Fruit fly (Drosophila melanogaster): ENCODE measurements around the gene nebu.

nebu gene

DNA sequence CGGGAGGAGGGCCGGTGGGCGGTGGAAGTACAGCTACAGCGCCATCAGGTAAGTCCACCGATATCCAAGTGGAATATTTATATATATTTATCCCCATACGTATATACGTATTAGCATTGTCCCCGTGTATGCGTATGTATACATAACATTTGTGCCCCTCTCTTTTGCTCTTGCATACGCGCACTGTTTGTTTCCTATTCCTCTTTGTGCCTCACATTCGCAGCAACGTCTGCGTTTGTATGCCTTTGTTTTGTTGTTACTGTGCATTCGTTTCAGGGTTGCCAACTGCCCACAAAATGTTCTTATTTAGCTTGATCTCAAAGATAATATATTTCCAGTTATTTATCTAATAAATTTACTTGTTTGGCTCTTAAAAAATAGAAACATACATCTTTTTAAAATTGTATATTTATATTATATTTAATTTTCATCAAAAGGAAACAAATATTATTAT, 36.6 kb downstream of the nebu start (continued):
- TF ChIP-seq jing (GFP tag; optimal IDR thresholded peaks at IDR 0.05) (no peak), CG10959 (GFP tag; IDR thresholded peaks at IDR 0.05) (no peak), CG4617 (GFP tag; optimal IDR thresholded peaks at IDR 0.05; ENCODE audit: borderline replicate concordance) (no peak), Taf1 (GFP tag; IDR thresholded peaks at IDR 0.05) (no peak), CG2712 (tag; optimal IDR thresholded peaks at IDR 0.05) (peak; percentile 79), Aef1 (GFP tag; IDR thresholded peaks at IDR 0.05) (no peak), cad (GFP tag; optimal IDR thresholded peaks at IDR 0.05) (no peak), Tbp (GFP tag; optimal IDR thresholded peaks at IDR 0.05) (no peak), pan (optimal IDR thresholded peaks at IDR 0.05) (no peak), pan (GFP tag; optimal IDR thresholded peaks at IDR 0.05 in 1 of 2, IDR thresholded peaks at IDR 0.05 in 1 of 2) (peak in 1 of 2 experiments; percentile 45), CG8924 (tag; optimal IDR thresholded peaks at IDR 0.05) (peak; percentile 78), CG30403 (GFP tag; optimal IDR thresholded peaks at IDR 0.05) (peak; percentile 40), CG6813 (GFP tag; optimal IDR thresholded peaks at IDR 0.05) (peak; percentile 41), Abd-B (GFP tag; optimal IDR thresholded peaks at IDR 0.05) (no peak), scrt (GFP tag; optimal IDR thresholded peaks at IDR 0.05) (no peak), tna (GFP tag; IDR thresholded peaks at IDR 0.05; ENCODE audit: partially characterized antibody) (no peak), croc (GFP tag; conservative IDR thresholded peaks at IDR 0.05) (no peak), CG18262 (tag; optimal IDR thresholded peaks at IDR 0.05) (peak; percentile 71), CG2120 (GFP tag; optimal IDR thresholded peaks at IDR 0.05) (peak; percentile 40), CG8944 (GFP tag; optimal IDR thresholded peaks at IDR 0.05) (no peak), CG11398 (GFP tag; optimal IDR thresholded peaks at IDR 0.05) (no peak), CG11504 (tag; optimal IDR thresholded peaks at IDR 0.05) (no peak), ftz-f1 (GFP tag; optimal IDR thresholded peaks at IDR 0.05) (no peak), Blimp-1 (GFP tag; optimal IDR thresholded peaks at IDR 0.05) (peak; percentile 73), ems (GFP tag; optimal IDR thresholded peaks at IDR 0.05) (peak; percentile 27), gsb-n (tag; optimal IDR thresholded peaks at IDR 0.05) (peak; percentile 50), CG12942 (GFP tag; optimal IDR thresholded peaks at IDR 0.05) (no peak), CG30020 (tag; optimal IDR thresholded peaks at IDR 0.05) (peak; percentile 7), CG12219 (GFP tag; optimal IDR thresholded peaks at IDR 0.05) (peak; percentile 57), Rx (GFP tag; IDR thresholded peaks at IDR 0.05) (no peak), hbn (GFP tag; IDR thresholded peaks at IDR 0.05; ENCODE audit: partially characterized antibody) (no peak), kay (GFP tag; optimal IDR thresholded peaks at IDR 0.05) (no peak), lmd (GFP tag; IDR thresholded peaks at IDR 0.05) (no peak), CG31365 (tag; optimal IDR thresholded peaks at IDR 0.05) (no peak), CG7987 (GFP tag; optimal IDR thresholded peaks at IDR 0.05) (peak; percentile 4), gcm (GFP tag; optimal IDR thresholded peaks at IDR 0.05) (peak; percentile 64), MTF-1 (GFP tag; optimal IDR thresholded peaks at IDR 0.05; ENCODE audit: borderline replicate concordance) (peak; percentile 51), CG10462 (GFP tag; optimal IDR thresholded peaks at IDR 0.05) (peak; percentile 34), CG15269 (tag; optimal IDR thresholded peaks at IDR 0.05) (peak; percentile 80), gsb (GFP tag; IDR thresholded peaks at IDR 0.05) (no peak), sna (GFP tag; IDR thresholded peaks at IDR 0.05; ENCODE audit: partially characterized antibody) (no peak), Sry-δ (GFP tag; optimal IDR thresholded peaks at IDR 0.05) (no peak), CG15073 (GFP tag; optimal IDR thresholded peaks at IDR 0.05) (no peak), CG14441 (GFP tag; IDR thresholded peaks at IDR 0.05) (0 out of 2 replicates have a peak, but pooled peaks have one; percentile 14), esg (GFP tag; conservative IDR thresholded peaks at IDR 0.05) (no peak), gcm2 (GFP tag; optimal IDR thresholded peaks at IDR 0.05) (no peak), gro (GFP tag; optimal IDR thresholded peaks at IDR 0.05) (no peak), Poxn (GFP tag; IDR thresholded peaks at IDR 0.05) (no peak), dmrt11E (tag; optimal IDR thresholded peaks at IDR 0.05) (peak; percentile 35), CG4328 (GFP tag; optimal IDR thresholded peaks at IDR 0.05) (peak; percentile 52), CG12155 (GFP tag; optimal IDR thresholded peaks at IDR 0.05) (peak; percentile 15)
